Worm (Caenorhabditis elegans): ENCODE results near the gene F49C12.1.

ce11 chrIV:9316068-9316681 lies 20.0 kb upstream of the F49C12.1 start, which contains the start of the genes F49C12.9 and rpn-7:
- TF ChIP-seq ztf-11 (tag; optimal IDR thresholded peaks at IDR 0.05) (no peak), aha-1 (tag) (no peak), nhr-237 (tag; optimal IDR thresholded peaks at IDR 0.05) (no peak), pqm-1 (tag; optimal IDR thresholded peaks at IDR 0.05) (no peak), jun-1 (tag; optimal IDR thresholded peaks at IDR 0.05) (no peak), mdl-1 (tag; optimal IDR thresholded peaks at IDR 0.05) (peak in 1 of 2 experiments; percentile 9)

Data from whole organism, L4 larva.